Fruit fly (Drosophila melanogaster) whole organism, embryonic: Measurements from ENCODE around the gene CG34251.
A peak's percentile ranks its signal among the peaks of the same experiment; 100 is the strongest.

Experiments used
- Awh ChIP-seq: fragments of 200-800 bp; sonication (Bioruptor generic); IDR thresholded peaks from 2 replicates; pipeline ENCODE4, ENCODE4 v1.3.6; 2022; ENCODE audit warnings: missing biosample characterization, missing genetic modification characterization
- B-H1 ChIP-seq: fragments of 200-800 bp; sonication (Bioruptor generic); IDR thresholded peaks from 3 replicates; pipeline ENCODE4 v1.3.6; 2022; ENCODE audit warnings: missing biosample characterization, missing genetic modification characterization
- Bgb ChIP-seq: fragments of 200-800 bp; sonication (Bioruptor generic); IDR thresholded peaks from 2 replicates; pipeline ENCODE4 v1.3.6; 2022; ENCODE audit warnings: missing biosample characterization, missing genetic modification characterization; ENCODE audit not compliant: partially characterized antibody
- CG11093 ChIP-seq: fragments of 200-800 bp; sonication (Bioruptor generic); IDR thresholded peaks from 3 replicates; pipeline ENCODE4 v1.3.6; 2022; ENCODE audit warnings: missing biosample characterization, missing genetic modification characterization
- CG11247 ChIP-seq: fragments of 200-800 bp; sonication (Bioruptor generic); IDR thresholded peaks from 2 replicates; pipeline ENCODE4 v1.3.6; 2022; ENCODE audit warnings: missing biosample characterization, missing genetic modification characterization
- CG12155 ChIP-seq: fragments of 200-800 bp; sonication (Bioruptor generic); optimal IDR thresholded peaks from 3 replicates; lab custom pipeline; 2016; ENCODE audit warnings: missing biosample characterization, missing genetic modification characterization
- CG12299 ChIP-seq: fragments of 200-800 bp; sonication (Bioruptor generic); optimal IDR thresholded peaks from 2 replicates; lab custom pipeline; 2018; ENCODE audit warnings: missing biosample characterization, mild to moderate bottlenecking, missing genetic modification characterization
- CG14667 ChIP-seq: fragments of 200-800 bp; sonication (Bioruptor generic); IDR thresholded peaks from 2 replicates; pipeline ENCODE4 v1.3.6; 2022; ENCODE audit warnings: missing biosample characterization, missing genetic modification characterization
- CG15011 ChIP-seq: fragments of 200-800 bp; sonication (Bioruptor generic); optimal IDR thresholded peaks from 3 replicates; lab custom pipeline; 2018; ENCODE audit warnings: missing biosample characterization, mild to moderate bottlenecking, missing genetic modification characterization
- CG16779 ChIP-seq: fragments of 200-800 bp; sonication (Bioruptor generic); IDR thresholded peaks from 2 replicates; pipeline ENCODE4 v1.3.6; 2022; ENCODE audit warnings: missing biosample characterization, missing genetic modification characterization
- CG17802 ChIP-seq: fragments of 200-800 bp; sonication (Bioruptor generic); optimal IDR thresholded peaks from 2 replicates; lab custom pipeline; 2018; ENCODE audit warnings: missing biosample characterization, mild to moderate bottlenecking, missing genetic modification characterization, moderate library complexity
- CG1832 ChIP-seq: fragments of 200-800 bp; sonication (Bioruptor generic); optimal IDR thresholded peaks from 2 replicates; lab custom pipeline; 2017; ENCODE audit warnings: missing biosample characterization, mild to moderate bottlenecking, missing genetic modification characterization, inconsistent platforms
- CG2120 ChIP-seq: fragments of 200-800 bp; sonication (Bioruptor generic); optimal IDR thresholded peaks from 3 replicates; lab custom pipeline; 2016; ENCODE audit warnings: missing biosample characterization, missing genetic modification characterization
- CG33213 ChIP-seq: fragments of 200-800 bp; sonication (Bioruptor generic); optimal IDR thresholded peaks from 3 replicates; lab custom pipeline; 2016; ENCODE audit warnings: missing biosample characterization, missing genetic modification characterization
- CG4360 ChIP-seq: fragments of 200-800 bp; sonication (Bioruptor generic); IDR thresholded peaks from 2 replicates; pipeline ENCODE4 v1.3.6; 2022; ENCODE audit warnings: missing biosample characterization, missing genetic modification characterization
- CG4707 ChIP-seq: fragments of 200-800 bp; sonication (Bioruptor generic); optimal IDR thresholded peaks from 2 replicates; lab custom pipeline; 2018; ENCODE audit warnings: missing biosample characterization, mild to moderate bottlenecking, missing genetic modification characterization, moderate library complexity
- CG5953 ChIP-seq: fragments of 200-800 bp; sonication (Bioruptor generic); IDR thresholded peaks from 2 replicates; pipeline ENCODE4 v1.3.6; 2022; ENCODE audit warnings: missing biosample characterization, missing genetic modification characterization
- CG6791 ChIP-seq: fragments of 200-800 bp; sonication (Bioruptor generic); IDR thresholded peaks from 3 replicates; pipeline ENCODE4 v1.3.6; 2022; ENCODE audit warnings: missing biosample characterization, missing genetic modification characterization; ENCODE audit not compliant: partially characterized antibody
- CG7357 ChIP-seq: fragments of 200-800 bp; sonication (Bioruptor generic); IDR thresholded peaks from 3 replicates; pipeline ENCODE4 v1.3.6; 2022; ENCODE audit warnings: missing biosample characterization, missing genetic modification characterization
- CG8290 ChIP-seq, 3 experiments: fragments of 200-800 bp; sonication (Bioruptor generic); optimal IDR thresholded peaks; 2 replicates each; lab custom pipeline; 2016 to 2019; ENCODE audit warnings: missing biosample characterization in 3 of 3, missing genetic modification characterization in 3 of 3, mild to moderate bottlenecking in 2 of 3, moderate library complexity in 1 of 3
- CoRest ChIP-seq: fragments of 200-800 bp; sonication (Bioruptor generic); optimal IDR thresholded peaks from 3 replicates; lab custom pipeline; 2018; ENCODE audit warnings: missing biosample characterization, mild to moderate bottlenecking, missing genetic modification characterization, moderate library complexity
- Hey ChIP-seq: fragments of 200-800 bp; sonication (Bioruptor generic); optimal IDR thresholded peaks from 3 replicates; lab custom pipeline; 2018; ENCODE audit warnings: missing biosample characterization, mild to moderate bottlenecking, missing genetic modification characterization
- NK7.1 ChIP-seq: fragments of 200-800 bp; sonication (Bioruptor generic); optimal IDR thresholded peaks from 3 replicates; lab custom pipeline; 2016; ENCODE audit warnings: missing biosample characterization, missing genetic modification characterization
- Spps ChIP-seq: fragments of 200-800 bp; sonication (Bioruptor generic); optimal IDR thresholded peaks from 2 replicates; lab custom pipeline; 2018; ENCODE audit warnings: missing biosample characterization, mild to moderate bottlenecking, missing genetic modification characterization
- TFAM ChIP-seq: fragments of 200-800 bp; sonication (Bioruptor generic); optimal IDR thresholded peaks from 2 replicates; lab custom pipeline; 2017; ENCODE audit warnings: missing biosample characterization, missing genetic modification characterization, inconsistent platforms
- ase ChIP-seq: fragments of 200-800 bp; sonication (Bioruptor generic); IDR thresholded peaks from 3 replicates; pipeline ENCODE4 v1.3.6; 2022; ENCODE audit warnings: missing biosample characterization, missing genetic modification characterization
- ash1 ChIP-seq: fragments of 200-800 bp; sonication (Bioruptor generic); optimal IDR thresholded peaks from 2 replicates; lab custom pipeline; 2018; ENCODE audit warnings: missing biosample characterization, mild to moderate bottlenecking, missing genetic modification characterization
- az2 ChIP-seq: fragments of 200-800 bp; sonication (Bioruptor generic); optimal IDR thresholded peaks from 3 replicates; lab custom pipeline; 2016; ENCODE audit warnings: missing biosample characterization, missing genetic modification characterization
- ci ChIP-seq: fragments of 200-800 bp; sonication (Bioruptor generic); IDR thresholded peaks from 3 replicates; pipeline ENCODE4 v1.3.6; 2022; ENCODE audit warnings: missing biosample characterization, missing genetic modification characterization
- crc ChIP-seq: fragments of 200-800 bp; sonication (Bioruptor generic); optimal IDR thresholded peaks from 2 replicates; lab custom pipeline; 2016; ENCODE audit warnings: missing biosample characterization, missing genetic modification characterization
- crol ChIP-seq: fragments of 200-800 bp; sonication (Bioruptor generic); IDR thresholded peaks from 2 replicates; pipeline ENCODE4 v1.3.6; 2022; ENCODE audit warnings: missing biosample characterization, missing genetic modification characterization
- fd64A ChIP-seq: fragments of 200-800 bp; sonication (Bioruptor generic); optimal IDR thresholded peaks from 3 replicates; lab custom pipeline; 2018; ENCODE audit warnings: missing biosample characterization, mild to moderate bottlenecking, missing genetic modification characterization
- gce ChIP-seq: fragments of 200-800 bp; sonication (Bioruptor generic); IDR thresholded peaks from 3 replicates; pipeline ENCODE4 v1.3.6; 2022; ENCODE audit warnings: missing biosample characterization, missing genetic modification characterization
- grau ChIP-seq: fragments of 200-800 bp; optimal IDR thresholded peaks from 3 replicates; lab custom pipeline; 2019; ENCODE audit warnings: missing biosample characterization, mild to moderate bottlenecking, missing genetic modification characterization, moderate library complexity
- gsb ChIP-seq: fragments of 200-800 bp; sonication (Bioruptor generic); IDR thresholded peaks from 2 replicates; pipeline ENCODE4 v1.3.6; 2022; ENCODE audit warnings: missing biosample characterization, missing genetic modification characterization
- gt ChIP-seq: fragments of 200-800 bp; sonication (Bioruptor generic); IDR thresholded peaks from 2 replicates; pipeline ENCODE4 v1.3.6; 2022; ENCODE audit warnings: missing biosample characterization, missing genetic modification characterization
- kah ChIP-seq: fragments of 200-800 bp; sonication (Bioruptor generic); optimal IDR thresholded peaks from 2 replicates; lab custom pipeline; 2018; ENCODE audit warnings: missing biosample characterization, mild to moderate bottlenecking, missing genetic modification characterization
- lmd ChIP-seq: fragments of 200-800 bp; sonication (Bioruptor generic); IDR thresholded peaks from 2 replicates; pipeline ENCODE4 v1.3.6; 2022; ENCODE audit warnings: missing biosample characterization, missing genetic modification characterization
- mld ChIP-seq: fragments of 200-800 bp; sonication (Bioruptor generic); IDR thresholded peaks from 3 replicates; pipeline ENCODE4 v1.3.6; 2022; ENCODE audit warnings: missing biosample characterization, missing genetic modification characterization; ENCODE audit not compliant: partially characterized antibody
- pan ChIP-seq, 4 experiments: fragments of >200 bp in 3 of 4; fragments of 200-800 bp in 1 of 4; sonication (Bioruptor generic) in 1 of 4; optimal IDR thresholded peaks in 3 of 4; IDR thresholded peaks in 1 of 4; 2 replicates each; pipeline versions ENCODE4 v1.3.6 to Lab custom; 2017 to 2022; ENCODE audit warnings: missing biosample characterization in 2 of 4, missing genetic modification characterization in 2 of 4, mixed read lengths in 1 of 4
- pnt ChIP-seq: fragments of 200-800 bp; sonication (Bioruptor generic); optimal IDR thresholded peaks from 3 replicates; lab custom pipeline; 2016; ENCODE audit warnings: missing biosample characterization, missing genetic modification characterization
- ranshi ChIP-seq: fragments of 200-800 bp; sonication (Bioruptor generic); IDR thresholded peaks from 2 replicates; pipeline ENCODE4 v1.3.6; 2022; ENCODE audit warnings: missing biosample characterization, missing genetic modification characterization
- slou ChIP-seq: fragments of 200-800 bp; sonication (Bioruptor generic); optimal IDR thresholded peaks from 3 replicates; lab custom pipeline; 2016; ENCODE audit warnings: missing biosample characterization, missing genetic modification characterization
- so ChIP-seq: fragments of 200-800 bp; sonication (Bioruptor generic); IDR thresholded peaks from 3 replicates; pipeline ENCODE4 v1.3.6; 2022; ENCODE audit warnings: missing biosample characterization, missing genetic modification characterization
- trh ChIP-seq: fragments of 200-800 bp; sonication (Bioruptor generic); optimal IDR thresholded peaks from 2 replicates; lab custom pipeline; 2016; ENCODE audit warnings: missing biosample characterization, missing genetic modification characterization
- vvl ChIP-seq: fragments of 200-800 bp; sonication (Bioruptor generic); IDR thresholded peaks from 2 replicates; pipeline ENCODE4 v1.3.6; 2022; ENCODE audit warnings: missing biosample characterization, missing genetic modification characterization
- z ChIP-seq: fragments of 200-800 bp; sonication (Bioruptor generic); IDR thresholded peaks from 3 replicates; pipeline ENCODE4 v1.3.6; 2022; ENCODE audit warnings: missing biosample characterization, missing genetic modification characterization
- zfh1 ChIP-seq: fragments of 200-800 bp; sonication (Bioruptor generic); IDR thresholded peaks from 3 replicates; pipeline ENCODE4 v1.3.6; 2022; ENCODE audit warnings: missing biosample characterization, missing genetic modification characterization

The CG34251 gene

DNA sequence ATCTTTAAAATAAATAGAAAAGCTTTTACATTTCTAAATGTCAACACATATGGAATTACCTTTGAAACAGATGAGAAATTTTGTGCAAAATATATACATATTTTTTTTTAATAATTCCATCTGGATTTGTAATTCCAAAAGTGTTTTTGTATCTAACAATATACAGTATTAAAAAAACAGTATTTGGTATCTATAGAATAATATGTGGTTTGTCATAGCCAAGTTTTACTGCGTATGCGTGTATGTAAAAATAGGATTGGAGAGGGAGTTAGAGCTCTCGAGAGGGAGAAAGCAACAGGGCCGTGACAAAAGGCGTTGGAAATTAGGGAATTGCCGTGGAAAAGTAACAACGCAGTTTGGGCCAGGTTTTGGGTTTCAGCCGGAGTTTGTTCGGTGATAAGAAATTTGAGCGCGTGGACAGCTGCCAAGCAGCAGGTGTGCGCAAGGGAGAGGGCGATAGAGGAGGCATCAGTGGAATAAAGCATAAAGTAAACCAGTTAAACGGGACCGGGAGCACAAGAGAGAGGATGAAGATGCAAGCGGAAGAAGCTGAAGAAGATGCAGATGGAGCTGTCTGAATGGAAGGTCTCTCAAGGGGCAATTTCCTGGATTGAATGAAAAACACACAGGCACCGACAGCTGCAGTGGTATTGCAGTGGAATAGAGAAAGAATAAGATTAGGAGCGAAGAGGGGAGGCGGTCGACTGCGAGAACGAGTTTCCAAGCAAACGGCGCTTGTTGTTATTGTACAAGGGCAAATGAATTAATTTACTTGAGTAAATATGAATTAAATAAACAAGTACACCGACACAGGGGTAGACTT, 18.3 kb upstream of the CG34251 start (continued):
- TF ChIP-seq pnt (GFP tag; lab: Kevin White, UChicago) (peak; percentile 29), CG33213 (GFP tag; lab: Kevin White, UChicago) (no peak), gt (no peak), lmd (GFP tag; lab: Robert Waterston, UW) (peak; percentile 30; the same call in 1 of the 2 replicates), TFAM (GFP tag; lab: Kevin White, UChicago) (no peak), CG11093 (GFP tag; lab: Robert Waterston, UW) (peak; percentile 68; the same call in 1 of the 3 replicates), gsb (GFP tag; lab: Robert Waterston, UW) (peak; percentile 70), crol (GFP tag; lab: Robert Waterston, UW) (peak; percentile 85), CG16779 (peak; percentile 78), slou (GFP tag; lab: Kevin White, UChicago) (peak; percentile 41), CG4360 (GFP tag; lab: Robert Waterston, UW) (peak; percentile 81), ci (GFP tag; lab: Robert Waterston, UW) (peak; percentile 19; the same call in 1 of the 3 replicates), CG15011 (GFP tag; lab: Kevin White, UChicago) (peak; percentile 68), zfh1 (GFP tag; lab: Robert Waterston, UW) (peak; percentile 78), CG12155 (GFP tag; lab: Kevin White, UChicago) (no peak), Spps (peak; percentile 74), CG6791 (GFP tag; lab: Robert Waterston, UW) (no peak), ase (peak; percentile 55; the same call in 2 of the 3 replicates), crc (GFP tag; lab: Kevin White, UChicago) (peak; percentile 45), CG1832 (GFP tag; lab: Kevin White, UChicago) (peak; percentile 73), trh (GFP tag; lab: Kevin White, UChicago) (no peak), CG17802 (tag; lab: Kevin White, UChicago) (peak; percentile 2), kah (GFP tag; lab: Kevin White, UChicago) (no peak), CG5953 (GFP tag; lab: Robert Waterston, UW) (no peak), Awh (GFP tag; lab: Robert Waterston, UW) (peak; percentile 83), gce (GFP tag; lab: Robert Waterston, UW) (peak; percentile 78), CG4707 (GFP tag; lab: Kevin White, UChicago) (no peak), vvl (peak; percentile 74), CG12299 (tag; lab: Kevin White, UChicago) (peak; percentile 48), CG11247 (GFP tag; lab: Robert Waterston, UW) (peak; percentile 80), ranshi (peak; percentile 69; the same call in 1 of the 2 replicates), B-H1 (GFP tag; lab: Robert Waterston, UW) (peak; percentile 52; the same call in 1 of the 3 replicates), CG7357 (GFP tag; lab: Robert Waterston, UW) (0 out of 3 replicates have a peak, but pooled peaks have one; percentile 6), NK7.1 (GFP tag; lab: Kevin White, UChicago) (peak; percentile 44), CoRest (peak; percentile 8), CG2120 (GFP tag; lab: Kevin White, UChicago) (peak; percentile 2), ash1 (GFP tag; lab: Kevin White, UChicago) (peak; percentile 30), CG14667 (GFP tag; lab: Robert Waterston, UW) (peak; percentile 43; the same call in 1 of the 2 replicates), mld (GFP tag; lab: Robert Waterston, UW) (no peak), Bgb (peak; percentile 16; the same call in 1 of the 2 replicates), az2 (no peak), so (GFP tag; lab: Robert Waterston, UW) (no peak; the same call in 2 of the 3 replicates), grau (peak; percentile 88), pan (optimal IDR thresholded peaks at IDR 0.05; lab: Kevin White, UChicago) (no peak), pan (GFP tag; optimal IDR thresholded peaks at IDR 0.05 in 1 of 2, IDR thresholded peaks at IDR 0.05 in 1 of 2) (peak in 1 of 2 experiments; percentile 79), z (peak; percentile 71; the same call in 2 of the 3 replicates), fd64A (GFP tag; lab: Kevin White, UChicago) (peak; percentile 72), Hey (tag; lab: Kevin White, UChicago) (no peak), CG8290 (GFP tag; optimal IDR thresholded peaks at IDR 0.05; lab: Kevin White, UChicago) (peak; percentile 7), CG8290 (tag; optimal IDR thresholded peaks at IDR 0.05; lab: Kevin White, UChicago) (peak in 1 of 2 experiments; percentile 17)
